Worm (Caenorhabditis elegans) whole organism, midembryonic: ENCODE results near the gene grl-21.

ENCODE experiments used
- T22C8.4 ChIP-seq: fragments of 200-800 bp; sonication (Bioruptor generic); IDR thresholded peaks from 2 replicates; pipeline ENCODE4 v1.3.6; 2022; ENCODE audit warnings: missing genetic modification characterization, missing compliant biosample characterization
- flt-1 ChIP-seq: fragments of 200-800 bp; sonication (Bioruptor generic); IDR thresholded peaks from 2 replicates; pipeline ENCODE4 v1.3.6; 2022; ENCODE audit warnings: missing genetic modification characterization, missing compliant biosample characterization
- klf-2 ChIP-seq: fragments of 200-800 bp; sonication (Bioruptor generic); conservative IDR thresholded peaks from 2 replicates; pipeline ENCODE4 v1.3.6; 2022; ENCODE audit warnings: missing genetic modification reagents, missing genetic modification characterization, missing compliant biosample characterization
- med-1 ChIP-seq: sonication (generic microtip); optimal IDR thresholded peaks from 2 replicates; lab custom pipeline; 2017; ENCODE audit warnings: missing genetic modification characterization, mild to moderate bottlenecking, missing compliant biosample characterization, antibody characterized with exemption, missing genetic modification reagents; ENCODE audit not compliant: insufficient read depth
- ref-1 ChIP-seq: fragments of 200-800 bp; sonication (Bioruptor generic); conservative IDR thresholded peaks from 2 replicates; pipeline ENCODE4 v1.3.6; 2022; ENCODE audit warnings: missing genetic modification reagents, missing genetic modification characterization, missing compliant biosample characterization
- ztf-23 ChIP-seq: fragments of 200-800 bp; sonication (Bioruptor generic); IDR thresholded peaks from 2 replicates; pipeline ENCODE4 v1.3.6; 2022; ENCODE audit warnings: missing genetic modification reagents, missing genetic modification characterization, missing compliant biosample characterization

ce11 chrIV:10779328-10779727, 42.1 kb downstream of the grl-21 start:
- TF ChIP-seq klf-2 (GFP tag; lab: Robert Waterston, UW) (no peak), med-1 (GFP tag; lab: Kevin White, UChicago) (no peak), flt-1 (GFP tag; lab: Robert Waterston, UW) (no peak), ztf-23 (no peak), T22C8.4 (GFP tag; lab: Robert Waterston, UW) (no peak), ref-1 (GFP tag; lab: Robert Waterston, UW) (no peak)
